Fruit fly (Drosophila melanogaster): ENCODE data around the gene CG32318.

The CG32318 gene

DNA sequence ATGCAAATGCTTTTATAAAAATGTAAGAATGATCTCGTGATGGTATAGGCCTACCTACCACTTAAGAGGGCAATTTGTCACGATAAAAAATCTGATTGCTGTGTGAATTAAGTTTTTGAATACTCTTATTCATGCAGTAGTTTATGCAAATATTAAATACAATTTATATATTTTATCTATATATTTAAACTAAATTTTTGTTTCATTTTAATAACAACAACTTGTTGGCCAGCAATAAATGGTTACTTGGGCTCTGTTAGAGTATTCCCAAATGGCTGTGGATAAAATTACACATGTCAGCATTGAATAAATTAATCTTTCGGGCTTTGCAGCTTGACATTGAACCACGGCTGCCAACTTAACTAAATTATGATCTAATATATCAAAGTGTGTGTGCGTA, 11.8 kb upstream of the CG32318 start:
- TF ChIP-seq sv (GFP tag; optimal IDR thresholded peaks at IDR 0.05) (no peak), Abd-B (GFP tag; optimal IDR thresholded peaks at IDR 0.05) (no peak), Hnf4 (GFP tag; optimal IDR thresholded peaks at IDR 0.05) (no peak)

- TF ChIP-seq lola (GFP tag; optimal IDR thresholded peaks at IDR 0.05) (no peak), fru (GFP tag; optimal IDR thresholded peaks at IDR 0.05) (peak; percentile 35), dsf (GFP tag; optimal IDR thresholded peaks at IDR 0.05; ENCODE audit: borderline replicate concordance) (no peak), foxo (GFP tag; optimal IDR thresholded peaks at IDR 0.05) (peak in 1 of 2 experiments; percentile 10), usp (GFP tag; optimal IDR thresholded peaks at IDR 0.05) (no peak), sv (GFP tag; optimal IDR thresholded peaks at IDR 0.05) (no peak), woc (GFP tag; optimal IDR thresholded peaks at IDR 0.05) (no peak), rgr (GFP tag; optimal IDR thresholded peaks at IDR 0.05) (peak; percentile 9), Abd-B (GFP tag; optimal IDR thresholded peaks at IDR 0.05) (no peak), Sp1 (GFP tag; optimal IDR thresholded peaks at IDR 0.05) (peak; percentile 15), Mio (GFP tag; optimal IDR thresholded peaks at IDR 0.05) (no peak), HLH106 (tag; optimal IDR thresholded peaks at IDR 0.05) (no peak), dl (GFP tag; optimal IDR thresholded peaks at IDR 0.05; ENCODE audit: insufficient read depth in 1 of 2, partially characterized antibody in 2 of 2) (no peak), jim (GFP tag; optimal IDR thresholded peaks at IDR 0.05) (peak; percentile 12), h (GFP tag; optimal IDR thresholded peaks at IDR 0.05) (peak; percentile 65), tai (GFP tag; optimal IDR thresholded peaks at IDR 0.05) (no peak), dmrt93B (GFP tag; optimal IDR thresholded peaks at IDR 0.05) (no peak), psq (GFP tag; optimal IDR thresholded peaks at IDR 0.05) (no peak), Hnf4 (GFP tag; optimal IDR thresholded peaks at IDR 0.05) (no peak), CG9705 (GFP tag; optimal IDR thresholded peaks at IDR 0.05) (no peak), Vsx2 (GFP tag; optimal IDR thresholded peaks at IDR 0.05; ENCODE audit: partially characterized antibody) (peak; percentile 43), sage (GFP tag; optimal IDR thresholded peaks at IDR 0.05) (no peak), CG32264 (GFP tag; optimal IDR thresholded peaks at IDR 0.05) (no peak), Myc (optimal IDR thresholded peaks at IDR 0.05) (no peak), ey (GFP tag; optimal IDR thresholded peaks at IDR 0.05) (no peak), brk (GFP tag; optimal IDR thresholded peaks at IDR 0.05) (no peak), CrebA (GFP tag; optimal IDR thresholded peaks at IDR 0.05; ENCODE audit: borderline replicate concordance) (no peak), pan (optimal IDR thresholded peaks at IDR 0.05) (no peak), Hr83 (GFP tag; optimal IDR thresholded peaks at IDR 0.05; ENCODE audit: poor library complexity, severe bottlenecking) (peak; percentile 17), Dif (GFP tag; optimal IDR thresholded peaks at IDR 0.05; ENCODE audit: partially characterized antibody) (peak; percentile 23), N (GFP tag; optimal IDR thresholded peaks at IDR 0.05) (no peak), OdsH (GFP tag; optimal IDR thresholded peaks at IDR 0.05) (no peak), Hr78 (GFP tag; optimal IDR thresholded peaks at IDR 0.05) (no peak), Jra (GFP tag; optimal IDR thresholded peaks at IDR 0.05) (no peak), GATAd (GFP tag; optimal IDR thresholded peaks at IDR 0.05) (no peak), br (GFP tag; optimal IDR thresholded peaks at IDR 0.05) (peak; percentile 7), Dfd (GFP tag; optimal IDR thresholded peaks at IDR 0.05) (no peak), Rel (GFP tag; optimal IDR thresholded peaks at IDR 0.05) (no peak), Rel (tag; optimal IDR thresholded peaks at IDR 0.05) (peak; percentile 17)
Measured at dm6 chr3L:1256061-1256780, 9.5 kb upstream of the CG32318 start, which contains the start of gene tfc. TSS of gene tfc (plus strand) at chr3L:1256449.

DNA sequence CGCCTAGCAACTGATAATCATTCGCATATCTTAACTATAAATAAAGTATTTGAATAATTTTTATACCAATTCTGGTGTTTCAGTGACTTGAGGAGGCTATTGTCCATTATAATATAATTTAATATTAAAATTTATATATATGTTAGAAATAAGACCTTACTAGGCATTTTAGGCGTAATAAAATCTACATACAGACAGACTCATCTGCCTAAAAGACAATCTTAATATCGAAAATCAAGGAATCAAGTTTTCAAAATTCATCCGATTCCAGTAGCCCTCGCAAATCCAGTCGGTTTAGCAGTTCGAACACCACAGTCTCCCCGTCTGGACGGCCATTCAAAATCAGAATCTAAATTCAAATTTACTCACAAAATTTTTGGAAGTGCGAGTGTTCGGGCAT, 5.0 kb upstream of the CG32318 start, which contains the start of the genes CG9130 and CG9133:
Gene CG9130, plus strand, starts transcription at position 301 of the 400 bp plus-strand sequence.
Gene CG9133, plus strand, starts transcription at position 301 of the 400 bp plus-strand sequence.
- no peak for TF ChIP-seq CG9705 (GFP tag; optimal IDR thresholded peaks at IDR 0.05)
- no peak for TF ChIP-seq HLH106 (tag; optimal IDR thresholded peaks at IDR 0.05)
- no peak for TF ChIP-seq Hnf4 (GFP tag; optimal IDR thresholded peaks at IDR 0.05)

All from whole organism, wandering third instar larva.